Fruit fly (Drosophila melanogaster): Measurements from ENCODE around the gene jvl.

jvl gene

dm6 chr3R:14717076-14717711, 24.2 kb upstream of the jvl start (continued):
- no peak for TF ChIP-seq ind (GFP tag; optimal IDR thresholded peaks at IDR 0.05)
- TF ChIP-seq grau (tag; optimal IDR thresholded peaks at IDR 0.05), result no peak
- TF ChIP-seq oc (tag; optimal IDR thresholded peaks at IDR 0.05), result peak; percentile 67
- 0 out of 2 replicates have a peak, but pooled peaks have one; percentile 31 for TF ChIP-seq stc (GFP tag; IDR thresholded peaks at IDR 0.05)
- TF ChIP-seq Dp (GFP tag; optimal IDR thresholded peaks at IDR 0.05), result no peak
- TF ChIP-seq Gug (GFP tag; IDR thresholded peaks at IDR 0.05), result no peak
- no peak for TF ChIP-seq CG11695 (GFP tag; IDR thresholded peaks at IDR 0.05)
- TF ChIP-seq dmrt11E (tag; optimal IDR thresholded peaks at IDR 0.05), result peak; percentile 36
- peak; percentile 59 for TF ChIP-seq gsb-n (tag; optimal IDR thresholded peaks at IDR 0.05)
- TF ChIP-seq CG9797 (GFP tag; optimal IDR thresholded peaks at IDR 0.05), result no peak
- TF ChIP-seq Atf-2 (GFP tag; optimal IDR thresholded peaks at IDR 0.05), result peak; percentile 7
- no peak for TF ChIP-seq CkIIα-i1 (GFP tag; IDR thresholded peaks at IDR 0.05)
- no peak for TF ChIP-seq CG11456 (GFP tag; IDR thresholded peaks at IDR 0.05)
- TF ChIP-seq zf30C (GFP tag; optimal IDR thresholded peaks at IDR 0.05), result peak; percentile 81
- TF ChIP-seq CG2712 (tag; optimal IDR thresholded peaks at IDR 0.05), result peak; percentile 36
- peak in 1 of 2 experiments; percentile 3 for TF ChIP-seq Pdp1 (GFP tag; optimal IDR thresholded peaks at IDR 0.05)
- TF ChIP-seq CG2129 (GFP tag; IDR thresholded peaks at IDR 0.05; ENCODE audit: partially characterized antibody), result no peak
- peak; percentile 34 for TF ChIP-seq Sox102F (GFP tag; optimal IDR thresholded peaks at IDR 0.05)
- TF ChIP-seq CG10431 (GFP tag; optimal IDR thresholded peaks at IDR 0.05), result no peak
- peak; percentile 5 for TF ChIP-seq tio (GFP tag; optimal IDR thresholded peaks at IDR 0.05)
- no peak for TF ChIP-seq lov (optimal IDR thresholded peaks at IDR 0.05)
- TF ChIP-seq lov (GFP tag; IDR thresholded peaks at IDR 0.05), result 0 out of 3 replicates have a peak, but pooled peaks have one; percentile 29
- TF ChIP-seq CG17328 (GFP tag; IDR thresholded peaks at IDR 0.05), result no peak
- TF ChIP-seq prd (optimal IDR thresholded peaks at IDR 0.05), result no peak
- peak; percentile 47; the same call in 2 of the 3 replicates for TF ChIP-seq prd (GFP tag; IDR thresholded peaks at IDR 0.05)
- TF ChIP-seq Dad (GFP tag; optimal IDR thresholded peaks at IDR 0.05), result no peak
- no peak for TF ChIP-seq Adf1 (GFP tag; IDR thresholded peaks at IDR 0.05)
- TF ChIP-seq sd (tag; optimal IDR thresholded peaks at IDR 0.05), result peak; percentile 43
- TF ChIP-seq Asciz (GFP tag; optimal IDR thresholded peaks at IDR 0.05), result no peak
- TF ChIP-seq CG12299 (tag; optimal IDR thresholded peaks at IDR 0.05), result no peak
- TF ChIP-seq gce (GFP tag; IDR thresholded peaks at IDR 0.05), result 0 out of 3 replicates have a peak, but pooled peaks have one; percentile 31
- no peak for TF ChIP-seq jing (GFP tag; optimal IDR thresholded peaks at IDR 0.05)
- TF ChIP-seq inv (GFP tag; IDR thresholded peaks at IDR 0.05; ENCODE audit: partially characterized antibody), result no peak

dm6 chr3R:14717712-14718097, 23.7 kb upstream of the jvl start:
- TF ChIP-seq CG9727 (GFP tag; optimal IDR thresholded peaks at IDR 0.05) (no peak), sima (GFP tag; optimal IDR thresholded peaks at IDR 0.05) (no peak), NC2α (GFP tag; optimal IDR thresholded peaks at IDR 0.05) (no peak), CG7372 (GFP tag; IDR thresholded peaks at IDR 0.05) (no peak), usp (GFP tag; optimal IDR thresholded peaks at IDR 0.05) (no peak), CG10321 (GFP tag; IDR thresholded peaks at IDR 0.05) (no peak), Fer1 (GFP tag; optimal IDR thresholded peaks at IDR 0.05) (no peak), CG5953 (GFP tag; IDR thresholded peaks at IDR 0.05) (no peak), CG16813 (GFP tag; IDR thresholded peaks at IDR 0.05; ENCODE audit: partially characterized antibody) (no peak), CG7556 (GFP tag; optimal IDR thresholded peaks at IDR 0.05) (no peak), ac (GFP tag; optimal IDR thresholded peaks at IDR 0.05) (no peak), tap (tag; optimal IDR thresholded peaks at IDR 0.05) (no peak), kay (GFP tag; optimal IDR thresholded peaks at IDR 0.05) (no peak), B-H2 (GFP tag; optimal IDR thresholded peaks at IDR 0.05) (no peak), CG15696 (tag; optimal IDR thresholded peaks at IDR 0.05) (no peak), HmgZ (tag; optimal IDR thresholded peaks at IDR 0.05) (no peak), CG15601 (tag; optimal IDR thresholded peaks at IDR 0.05) (no peak)

Data from whole organism, embryonic.